Fruit fly (Drosophila melanogaster) S2 (cell line): Measurements from ENCODE around the gene Inx5.

Source experiments
- CG8478 ChIP-seq: fragments of >200 bp; optimal IDR thresholded peaks from 2 replicates; lab custom pipeline; 2018
- CTCF ChIP-seq, 2 experiments: fragments of >200 bp; optimal IDR thresholded peaks; 2 replicates each; lab custom pipeline; 2018

DNA sequence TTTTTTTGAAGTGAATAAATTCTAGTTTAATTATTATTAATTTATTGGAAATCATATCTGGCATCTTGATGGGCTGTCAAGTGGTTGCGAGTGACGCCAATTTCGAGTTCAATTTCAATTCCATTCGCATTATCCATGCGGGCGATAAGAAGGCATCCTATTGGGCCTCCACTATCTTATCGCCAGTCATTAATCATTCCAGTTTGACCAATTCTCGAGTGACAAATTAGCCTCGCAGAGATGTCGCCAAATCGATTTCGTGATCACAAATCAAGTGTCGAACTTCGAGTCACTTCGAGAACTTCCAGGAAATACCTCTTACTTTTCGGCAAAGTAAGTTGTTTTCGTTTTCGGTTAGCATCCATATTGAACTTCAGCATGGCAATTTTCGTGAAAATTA is 46.0 kb upstream of the Inx5 start:
- TF ChIP-seq CG8478 (lab: Kevin White, UChicago) = no peak
- no peak for TF ChIP-seq CTCF (optimal IDR thresholded peaks at IDR 0.05; lab: Kevin White, UChicago)
